Worm (Caenorhabditis elegans): ENCODE results near the gene mltn-1.

Gene mltn-1

ce11 chrII:13156071-13156470 lies 11.0 kb upstream of the mltn-1 start:
- TF ChIP-seq nhr-48 (tag; optimal IDR thresholded peaks at IDR 0.05) (no peak), nhr-11 (tag; optimal IDR thresholded peaks at IDR 0.05) (no peak), set-16 (GFP tag; IDR thresholded peaks at IDR 0.05) (no peak), F49E8.2 (tag; optimal IDR thresholded peaks at IDR 0.05; ENCODE audit: borderline replicate concordance) (no peak), lin-38 (GFP tag; IDR thresholded peaks at IDR 0.05) (peak; percentile 69)

- TF ChIP-seq rbr-2 (tag; optimal IDR thresholded peaks at IDR 0.05) = no peak
- no peak for TF ChIP-seq Y75B8A.6 (GFP tag; IDR thresholded peaks at IDR 0.05)
- no peak for TF ChIP-seq skn-1 (tag; optimal IDR thresholded peaks at IDR 0.05)
- TF ChIP-seq tra-1 (GFP tag; IDR thresholded peaks at IDR 0.05) = no peak
- TF ChIP-seq ztf-11 (tag; optimal IDR thresholded peaks at IDR 0.05) = no peak
- TF ChIP-seq aha-1 (tag) = no peak
- TF ChIP-seq nhr-77 (tag; optimal IDR thresholded peaks at IDR 0.05) = no peak
- no peak for TF ChIP-seq dpl-1 (GFP tag; optimal IDR thresholded peaks at IDR 0.05)
- TF ChIP-seq F26F4.8 (GFP tag; conservative IDR thresholded peaks at IDR 0.05) = no peak
Observed at ce11 chrII:13153299-13153698, 8.3 kb upstream of the mltn-1 start, which contains the start of gene spe-18. TSS of gene spe-18 (minus strand) at chrII:13153399.

ce11 chrII:13152409-13152808 lies 7.4 kb upstream of the mltn-1 start:
- TF ChIP-seq aha-1 (tag) (peak; percentile 32), unc-39 (tag; optimal IDR thresholded peaks at IDR 0.05) (no peak), madf-9 (GFP tag; conservative IDR thresholded peaks at IDR 0.05) (no peak), set-16 (GFP tag; IDR thresholded peaks at IDR 0.05) (peak; percentile 81)

- TF ChIP-seq hlh-11 (tag; optimal IDR thresholded peaks at IDR 0.05) (peak; percentile 29), hlh-30 (tag; optimal IDR thresholded peaks at IDR 0.05; ENCODE audit: insufficient read depth) (peak; percentile 16), duxl-1 (tag; optimal IDR thresholded peaks at IDR 0.05; ENCODE audit: poor library complexity) (no peak), unc-62 (GFP tag; optimal IDR thresholded peaks at IDR 0.05 in 1 of 2) (peak in 1 of 2 experiments; percentile 80), unc-62 (tag; optimal IDR thresholded peaks at IDR 0.05) (no peak), aha-1 (tag) (peak; percentile 84), daf-19 (GFP tag; conservative IDR thresholded peaks at IDR 0.05) (no peak), dmd-8 (GFP tag; IDR thresholded peaks at IDR 0.05) (no peak), nhr-28 (tag; optimal IDR thresholded peaks at IDR 0.05) (peak; percentile 80), dmd-6 (GFP tag; IDR thresholded peaks at IDR 0.05) (0 out of 2 replicates have a peak, but pooled peaks have one; percentile 18), mxl-3 (GFP tag; optimal IDR thresholded peaks at IDR 0.05) (peak; percentile 12), D1046.2 (GFP tag; IDR thresholded peaks at IDR 0.05) (no peak)
Observed at ce11 chrII:13149965-13150364, 4.9 kb upstream of the mltn-1 start.

- TF ChIP-seq attf-4 (tag; optimal IDR thresholded peaks at IDR 0.05) (no peak), aha-1 (tag) (peak; percentile 5), tra-1 (GFP tag; IDR thresholded peaks at IDR 0.05) (no peak), php-3 (GFP tag; IDR thresholded peaks at IDR 0.05) (no peak), nhr-28 (tag; optimal IDR thresholded peaks at IDR 0.05) (peak; percentile 30)
Observed at ce11 chrII:13148247-13148646, 3.2 kb upstream of the mltn-1 start.

ce11 chrII:13142372-13142771 lies 2.7 kb downstream of the mltn-1 start:
- no peak for TF ChIP-seq pqm-1 (tag; optimal IDR thresholded peaks at IDR 0.05)
- peak in 1 of 2 experiments; percentile 92 for TF ChIP-seq unc-62 (GFP tag; optimal IDR thresholded peaks at IDR 0.05 in 1 of 2)
- no peak for TF ChIP-seq unc-62 (tag; optimal IDR thresholded peaks at IDR 0.05)
- no peak for TF ChIP-seq ztf-7 (tag; optimal IDR thresholded peaks at IDR 0.05)

ce11 chrII:13139573-13139972 lies 5.5 kb downstream of the mltn-1 start:
- no peak for TF ChIP-seq cey-2 (tag; optimal IDR thresholded peaks at IDR 0.05; ENCODE audit: borderline replicate concordance, insufficient read depth)
- TF ChIP-seq hif-1 (tag; optimal IDR thresholded peaks at IDR 0.05) = no peak
- TF ChIP-seq rbr-2 (tag; optimal IDR thresholded peaks at IDR 0.05) = no peak
- TF ChIP-seq nhr-42 (GFP tag; IDR thresholded peaks at IDR 0.05) = 0 out of 2 replicates have a peak, but pooled peaks have one; percentile 7
- peak in 1 of 2 experiments; percentile 68 for TF ChIP-seq unc-62 (GFP tag; optimal IDR thresholded peaks at IDR 0.05 in 1 of 2)
- TF ChIP-seq unc-62 (tag; optimal IDR thresholded peaks at IDR 0.05) = no peak
- no peak for TF ChIP-seq T20F7.1 (GFP tag; optimal IDR thresholded peaks at IDR 0.05)
- no peak for TF ChIP-seq lin-39 (tag; optimal IDR thresholded peaks at IDR 0.05)
- no peak for TF ChIP-seq snpc-1.2 (GFP tag; IDR thresholded peaks at IDR 0.05)
- no peak for TF ChIP-seq Y48G9A.11 (GFP tag; IDR thresholded peaks at IDR 0.05)
